Worm (Caenorhabditis elegans): Measurements from ENCODE around the gene T26G10.1.
"Not testable (repeated sequence)": the region's sequence is repeated elsewhere in the genome, so short reads cannot be mapped to it uniquely, and the experiment has no call there.

DNA sequence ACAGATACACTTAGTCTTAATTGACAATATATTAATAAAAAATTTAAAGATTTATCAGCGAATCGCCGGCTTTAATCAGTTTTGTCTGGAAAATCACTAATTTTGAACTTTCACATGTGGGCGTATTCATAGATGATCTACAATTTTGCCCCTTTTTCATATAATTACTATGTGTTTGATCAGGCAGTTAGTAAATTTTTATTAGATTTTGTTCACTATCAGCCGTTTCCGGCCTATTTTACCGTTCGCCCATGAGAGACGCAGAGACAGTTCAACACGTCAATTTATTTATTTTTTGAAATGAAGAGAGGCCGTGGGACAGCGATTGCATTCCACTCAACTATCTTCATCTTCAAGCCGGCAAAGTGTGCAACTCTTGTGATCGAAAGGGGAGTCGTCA is 13.8 kb upstream of the T26G10.1 start, which contains the start of gene T26G10.4:
- TF ChIP-seq scrt-1 (GFP tag; IDR thresholded peaks at IDR 0.05); pes-1 (GFP tag; IDR thresholded peaks at IDR 0.05); hmbx-1 (tag; optimal IDR thresholded peaks at IDR 0.05); ama-1 (optimal IDR thresholded peaks at IDR 0.05); tbx-37 (GFP tag; conservative IDR thresholded peaks at IDR 0.05); tbx-11 (GFP tag; IDR thresholded peaks at IDR 0.05); ceh-36 (tag; optimal IDR thresholded peaks at IDR 0.05); F13C5.2 (tag; optimal IDR thresholded peaks at IDR 0.05); aly-1 (tag; optimal IDR thresholded peaks at IDR 0.05); B0310.2 (tag; optimal IDR thresholded peaks at IDR 0.05); hmg-4 (GFP tag; optimal IDR thresholded peaks at IDR 0.05); tra-4 (tag; optimal IDR thresholded peaks at IDR 0.05): not testable (repeated sequence)

Data from whole organism, early embryonic.